Worm (Caenorhabditis elegans) whole organism, mixed stage, embryonic: Measurements from ENCODE around the gene srt-16.

Experiments
- ces-1 ChIP-seq: fragments of 150-350 bp; optimal IDR thresholded peaks from 2 replicates; lab custom pipeline; 2014; ENCODE audit warnings: missing biosample characterization, missing genetic modification reagents, missing genetic modification characterization
- elt-1 ChIP-seq: sonication (generic microtip); optimal IDR thresholded peaks from 2 replicates; lab custom pipeline; 2017; ENCODE audit warnings: missing genetic modification characterization, mild to moderate bottlenecking, missing compliant biosample characterization, antibody characterized with exemption, moderate library complexity, borderline replicate concordance; ENCODE audit not compliant: insufficient read depth
- flh-1 ChIP-seq: fragments of 200-800 bp; sonication (Bioruptor generic); optimal IDR thresholded peaks from 2 replicates; lab custom pipeline; 2018; ENCODE audit warnings: mild to moderate bottlenecking, missing genetic modification characterization, moderate library complexity, missing compliant biosample characterization
- mab-5 ChIP-seq: fragments of 150-350 bp; optimal IDR thresholded peaks from 2 replicates; lab custom pipeline; 2014; ENCODE audit warnings: missing biosample characterization, missing genetic modification characterization
- mep-1 ChIP-seq: fragments of 150-350 bp; optimal IDR thresholded peaks from 2 replicates; lab custom pipeline; 2017; ENCODE audit warnings: missing biosample characterization, missing genetic modification reagents, missing genetic modification characterization, inconsistent platforms
- nhr-12 ChIP-seq: fragments of 150-350 bp; optimal IDR thresholded peaks from 2 replicates; lab custom pipeline; 2014; ENCODE audit warnings: missing biosample characterization, missing genetic modification characterization
- nhr-28 ChIP-seq: fragments of 150-350 bp; optimal IDR thresholded peaks from 2 replicates; lab custom pipeline; 2014; ENCODE audit warnings: missing biosample characterization, missing genetic modification characterization
- nhr-76 ChIP-seq: sonication (generic microtip); optimal IDR thresholded peaks from 2 replicates; lab custom pipeline; 2017; ENCODE audit warnings: missing biosample characterization, missing genetic modification characterization
- pha-4 ChIP-seq: fragments of 150-350 bp; optimal IDR thresholded peaks from 2 replicates; lab custom pipeline; 2018; ENCODE audit warnings: missing biosample characterization, missing genetic modification reagents, missing genetic modification characterization
- snpc-4 ChIP-seq: fragments of 150-350 bp; optimal IDR thresholded peaks from 2 replicates; lab custom pipeline; 2014; ENCODE audit warnings: missing biosample characterization, missing genetic modification characterization
- tbx-8 ChIP-seq: fragments of 200-800 bp; sonication (Bioruptor generic); optimal IDR thresholded peaks from 2 replicates; lab custom pipeline; 2018; ENCODE audit warnings: mild to moderate bottlenecking, missing genetic modification characterization, moderate library complexity, missing compliant biosample characterization
- unc-39 ChIP-seq: fragments of 150-350 bp; optimal IDR thresholded peaks from 2 replicates; lab custom pipeline; 2014; ENCODE audit warnings: missing biosample characterization, missing genetic modification characterization
- unc-62 ChIP-seq: fragments of 150-350 bp; optimal IDR thresholded peaks from 2 replicates; lab custom pipeline; 2014; ENCODE audit warnings: missing biosample characterization, missing genetic modification reagents, missing genetic modification characterization
- ztf-11 ChIP-seq: fragments of 150-350 bp; optimal IDR thresholded peaks from 2 replicates; lab custom pipeline; 2014; ENCODE audit warnings: missing biosample characterization, missing genetic modification characterization

DNA sequence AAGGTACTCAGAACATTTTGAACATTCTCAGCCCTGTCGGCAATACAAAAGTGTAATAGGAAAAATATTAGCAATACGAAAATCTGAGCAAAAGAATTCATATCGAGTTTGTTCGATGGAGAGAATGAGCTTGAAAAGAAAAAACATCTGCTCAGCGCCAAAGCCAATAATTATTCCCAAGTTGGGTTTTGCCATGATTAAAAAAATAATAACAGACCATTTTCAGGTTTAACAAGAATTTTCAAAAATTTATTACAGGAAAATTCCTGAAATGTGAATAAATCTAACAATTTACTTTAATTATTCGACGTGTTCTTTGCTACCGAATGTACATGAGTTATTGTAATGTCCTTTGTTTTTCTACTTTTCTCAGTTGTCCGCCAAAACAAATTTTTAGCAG lies 32.0 kb downstream of the srt-16 start, which contains the start of gene irld-38:
- TF ChIP-seq ces-1 (no peak), nhr-12 (tag; lab: Kevin White, UChicago) (no peak), nhr-76 (tag; lab: Kevin White, UChicago) (no peak), mep-1 (no peak), elt-1 (tag; lab: Kevin White, UChicago) (no peak), pha-4 (no peak), snpc-4 (tag; lab: Kevin White, UChicago) (no peak), unc-39 (tag; lab: Kevin White, UChicago) (no peak), tbx-8 (GFP tag; lab: Kevin White, UChicago) (no peak), unc-62 (GFP tag; lab: Kevin White, UChicago) (no peak), ztf-11 (no peak), nhr-28 (tag; lab: Kevin White, UChicago) (no peak), mab-5 (tag; lab: Kevin White, UChicago) (no peak), flh-1 (GFP tag; lab: Kevin White, UChicago) (no peak)
